Worm (Caenorhabditis elegans) whole organism, L1 larva: ENCODE results near the gene vhp-1.

ENCODE experiments used
- alr-1 ChIP-seq: fragments of 200-800 bp; sonication (Bioruptor generic); optimal IDR thresholded peaks from 2 replicates; lab custom pipeline; 2018; ENCODE audit warnings: borderline replicate concordance, mild to moderate bottlenecking, missing genetic modification characterization, missing compliant biosample characterization
- aly-2 ChIP-seq: fragments of 150-350 bp; optimal IDR thresholded peaks from 2 replicates; lab custom pipeline; 2014; ENCODE audit warnings: missing biosample characterization, missing genetic modification characterization
- ceh-82 ChIP-seq, 3 experiments: fragments of 150-350 bp in 1 of 3; sonication (generic microtip) in 2 of 3; optimal IDR thresholded peaks; 2 replicates each; lab custom pipeline; 2014 to 2017; ENCODE audit warnings: missing biosample characterization in 3 of 3, missing genetic modification characterization in 3 of 3
- dpl-1 ChIP-seq, 3 experiments: fragments of 150-350 bp in 2 of 3; sonication (generic microtip) in 1 of 3; optimal IDR thresholded peaks; 2 replicates each; lab custom pipeline; 2014 to 2017; ENCODE audit warnings: missing biosample characterization in 3 of 3, missing genetic modification characterization in 3 of 3, missing genetic modification reagents in 3 of 3
- grh-1 ChIP-seq: fragments of 200-800 bp; sonication (Bioruptor generic); IDR thresholded peaks from 2 replicates; pipeline ENCODE4 v1.3.6; 2022; ENCODE audit warnings: missing genetic modification reagents, missing genetic modification characterization, missing compliant biosample characterization
- lin-15B ChIP-seq: fragments of 150-350 bp; sonication (generic microtip); optimal IDR thresholded peaks from 3 replicates; lab custom pipeline; 2014; ENCODE audit warnings: missing biosample characterization, missing genetic modification characterization
- lin-35 ChIP-seq, 2 experiments: fragments of 150-350 bp; optimal IDR thresholded peaks; 2 replicates each; lab custom pipeline; 2014; ENCODE audit warnings: missing biosample characterization in 2 of 2, missing genetic modification characterization in 2 of 2, missing genetic modification reagents in 2 of 2
- lsy-2 ChIP-seq, 2 experiments: fragments of 150-350 bp; optimal IDR thresholded peaks; 2 replicates each; lab custom pipeline; 2014; ENCODE audit warnings: missing biosample characterization in 2 of 2, missing genetic modification characterization in 2 of 2
- nhr-237 ChIP-seq: fragments of 150-350 bp; optimal IDR thresholded peaks from 2 replicates; lab custom pipeline; 2014; ENCODE audit warnings: missing biosample characterization, missing genetic modification characterization
- pag-3 ChIP-seq: sonication (generic microtip); optimal IDR thresholded peaks from 2 replicates; lab custom pipeline; 2017; ENCODE audit warnings: missing genetic modification characterization, mild to moderate bottlenecking, missing compliant biosample characterization, antibody characterized with exemption, borderline replicate concordance; ENCODE audit not compliant: insufficient read depth
- pqm-1 ChIP-seq: sonication (generic microtip); optimal IDR thresholded peaks from 3 replicates; lab custom pipeline; 2017; ENCODE audit warnings: missing biosample characterization, missing genetic modification characterization
- snpc-4 ChIP-seq: fragments of 150-350 bp; optimal IDR thresholded peaks from 2 replicates; lab custom pipeline; 2014; ENCODE audit warnings: missing biosample characterization, missing genetic modification characterization
- zag-1 ChIP-seq: fragments of 150-350 bp; optimal IDR thresholded peaks from 2 replicates; lab custom pipeline; 2014; ENCODE audit warnings: missing biosample characterization, missing genetic modification characterization

- TF ChIP-seq zag-1 (no peak), pag-3 (tag; lab: Kevin White, UChicago) (no peak), grh-1 (GFP tag; lab: Robert Waterston, UW) (no peak), nhr-237 (tag; lab: Kevin White, UChicago) (no peak), pqm-1 (tag; lab: Kevin White, UChicago) (no peak), lin-35 (GFP tag; optimal IDR thresholded peaks at IDR 0.05; lab: Kevin White, UChicago) (no peak), dpl-1 (GFP tag; optimal IDR thresholded peaks at IDR 0.05; lab: Kevin White, UChicago) (no peak), ceh-82 (tag; optimal IDR thresholded peaks at IDR 0.05; lab: Kevin White, UChicago) (no peak), aly-2 (tag; lab: Kevin White, UChicago) (no peak), lin-15B (no peak), alr-1 (tag; lab: Kevin White, UChicago) (no peak), snpc-4 (tag; lab: Kevin White, UChicago) (no peak), lsy-2 (tag; optimal IDR thresholded peaks at IDR 0.05; lab: Kevin White, UChicago) (no peak)
These were observed 64.1 kb downstream of the vhp-1 start, which contains the start of gene ccpp-6 for ce11 chrII:5387217-5387616.
